Fruit fly (Drosophila melanogaster): ENCODE results near the gene Hsp60D.

The Hsp60D gene

dm6 chr2L:13458991-13459731 lies 9.9 kb upstream of the Hsp60D start, which contains the start of gene CG42810 (continued):
- no peak for TF ChIP-seq vfl (GFP tag; optimal IDR thresholded peaks at IDR 0.05)
- peak; percentile 60 for TF ChIP-seq CTCF (GFP tag; optimal IDR thresholded peaks at IDR 0.05)
- TF ChIP-seq Opbp (GFP tag; IDR thresholded peaks at IDR 0.05; ENCODE audit: partially characterized antibody) = no peak

dm6 chr2L:13457037-13457547 lies 7.8 kb upstream of the Hsp60D start, which contains the start of gene CG42809:
TSS of gene CG42809 (plus strand) at chr2L:13457497.
- TF ChIP-seq Sox100B (GFP tag; optimal IDR thresholded peaks at IDR 0.05) (no peak), luna (GFP tag; optimal IDR thresholded peaks at IDR 0.05) (no peak), ttk (GFP tag; IDR thresholded peaks at IDR 0.05) (no peak), Deaf1 (tag; optimal IDR thresholded peaks at IDR 0.05) (peak; percentile 43), CG30431 (GFP tag; optimal IDR thresholded peaks at IDR 0.05) (no peak), gcm (GFP tag; optimal IDR thresholded peaks at IDR 0.05) (no peak), da (GFP tag; optimal IDR thresholded peaks at IDR 0.05) (no peak), CoRest (tag; optimal IDR thresholded peaks at IDR 0.05) (no peak), CG10543 (GFP tag; optimal IDR thresholded peaks at IDR 0.05) (peak; percentile 45), CG6791 (GFP tag; IDR thresholded peaks at IDR 0.05; ENCODE audit: partially characterized antibody) (no peak), Fer2 (tag; optimal IDR thresholded peaks at IDR 0.05) (no peak), tap (tag; optimal IDR thresholded peaks at IDR 0.05) (no peak), ro (GFP tag; IDR thresholded peaks at IDR 0.05) (no peak), Blimp-1 (GFP tag; optimal IDR thresholded peaks at IDR 0.05) (no peak), al (GFP tag; IDR thresholded peaks at IDR 0.05) (no peak), Ets97D (GFP tag; optimal IDR thresholded peaks at IDR 0.05) (peak; percentile 39), disco-r (GFP tag; optimal IDR thresholded peaks at IDR 0.05) (no peak), Med (GFP tag) (peak; percentile 63), abd-A (tag; optimal IDR thresholded peaks at IDR 0.05) (peak; percentile 92), cg (GFP tag; optimal IDR thresholded peaks at IDR 0.05) (peak; percentile 38), repo (GFP tag; optimal IDR thresholded peaks at IDR 0.05) (no peak), Jarid2 (GFP tag; optimal IDR thresholded peaks at IDR 0.05) (no peak), pnt (GFP tag; optimal IDR thresholded peaks at IDR 0.05) (no peak), pros (GFP tag; optimal IDR thresholded peaks at IDR 0.05) (no peak), CG13424 (tag; optimal IDR thresholded peaks at IDR 0.05) (no peak), mam (GFP tag; optimal IDR thresholded peaks at IDR 0.05) (no peak), CG13894 (tag; optimal IDR thresholded peaks at IDR 0.05) (peak; percentile 32), Doc2 (GFP tag; IDR thresholded peaks at IDR 0.05) (no peak), CG9817 (tag; optimal IDR thresholded peaks at IDR 0.05) (no peak), gem (tag; optimal IDR thresholded peaks at IDR 0.05) (no peak), CTCF (GFP tag; optimal IDR thresholded peaks at IDR 0.05) (no peak), Neu2 (GFP tag; optimal IDR thresholded peaks at IDR 0.05; ENCODE audit: borderline replicate concordance) (no peak), mirr (GFP tag; optimal IDR thresholded peaks at IDR 0.05) (peak; percentile 41), CHES-1-like (GFP tag; optimal IDR thresholded peaks at IDR 0.05) (no peak), Dp (GFP tag; optimal IDR thresholded peaks at IDR 0.05) (no peak), CG14710 (tag; optimal IDR thresholded peaks at IDR 0.05) (no peak)
